Worm (Caenorhabditis elegans): ENCODE results near the gene Y43F8B.10.

Gene Y43F8B.10

DNA sequence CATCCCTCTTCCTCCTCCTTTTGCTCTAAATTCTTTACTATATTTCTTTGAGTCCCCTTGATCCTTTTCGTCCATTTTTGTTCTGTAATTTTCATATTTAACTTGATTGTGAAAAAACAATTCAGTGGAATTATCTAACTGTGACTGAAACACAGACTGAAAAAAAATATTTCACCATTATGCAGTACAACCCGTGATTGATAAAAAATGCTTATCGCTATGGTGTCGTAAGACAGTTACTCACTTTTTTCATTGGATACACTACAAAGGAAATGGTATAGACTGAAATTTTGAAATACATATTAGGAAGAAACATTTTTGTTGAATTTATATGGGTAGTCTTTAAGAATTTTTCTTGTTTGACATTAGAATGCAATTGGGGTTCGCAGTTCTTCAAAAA, 6.7 kb upstream of the Y43F8B.10 start, which contains the start of gene Y43F8B.23:
Gene Y43F8B.23 (minus strand): TSS at position 75 of the 400 bp plus-strand sequence.
- TF ChIP-seq lsy-2 (tag; optimal IDR thresholded peaks at IDR 0.05) (no peak), bed-3 (GFP tag; optimal IDR thresholded peaks at IDR 0.05) (no peak), ces-1 (GFP tag; optimal IDR thresholded peaks at IDR 0.05) (no peak), nhr-2 (tag; optimal IDR thresholded peaks at IDR 0.05) (no peak), pha-4 (tag; optimal IDR thresholded peaks at IDR 0.05) (no peak), sem-2 (GFP tag; optimal IDR thresholded peaks at IDR 0.05) (no peak), unc-62 (GFP tag; optimal IDR thresholded peaks at IDR 0.05) (no peak), nhr-237 (tag; optimal IDR thresholded peaks at IDR 0.05) (no peak), mls-2 (tag; optimal IDR thresholded peaks at IDR 0.05) (no peak), sptf-1 (tag; optimal IDR thresholded peaks at IDR 0.05) (no peak), nhr-76 (tag; optimal IDR thresholded peaks at IDR 0.05) (no peak), hlh-1 (tag; optimal IDR thresholded peaks at IDR 0.05) (no peak), ceh-83 (GFP tag; optimal IDR thresholded peaks at IDR 0.05) (no peak), zip-8 (tag; optimal IDR thresholded peaks at IDR 0.05) (no peak), elt-3 (tag; optimal IDR thresholded peaks at IDR 0.05) (no peak), snpc-4 (tag; optimal IDR thresholded peaks at IDR 0.05) (no peak)

DNA sequence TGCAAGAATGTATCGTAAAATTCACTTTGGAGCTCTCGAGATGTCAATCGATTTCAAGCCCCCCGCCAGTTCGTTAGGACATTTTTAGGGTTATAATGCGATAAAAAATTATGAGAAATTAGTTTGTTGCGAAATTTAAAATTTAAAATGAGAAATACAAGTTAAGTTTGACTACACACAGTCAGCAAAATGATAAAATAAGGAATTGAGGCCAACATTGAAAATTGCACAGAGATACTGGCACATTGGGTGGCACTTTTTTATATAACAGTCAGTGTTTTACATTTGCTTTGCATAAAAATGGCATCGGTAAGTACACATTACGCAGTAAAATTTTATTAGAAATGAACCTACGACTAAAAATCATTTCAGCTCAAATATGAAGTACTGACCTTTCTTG, 6.2 kb upstream of the Y43F8B.10 start, which contains the start of gene Y43F8B.12:
Gene Y43F8B.12 (plus strand): TSS at position 301 of the 400 bp plus-strand sequence.
- no peak for TF ChIP-seq blmp-1 (tag; optimal IDR thresholded peaks at IDR 0.05)
- no peak for TF ChIP-seq ceh-39 (tag; optimal IDR thresholded peaks at IDR 0.05)
- TF ChIP-seq hlh-1 (tag; optimal IDR thresholded peaks at IDR 0.05): no peak

DNA sequence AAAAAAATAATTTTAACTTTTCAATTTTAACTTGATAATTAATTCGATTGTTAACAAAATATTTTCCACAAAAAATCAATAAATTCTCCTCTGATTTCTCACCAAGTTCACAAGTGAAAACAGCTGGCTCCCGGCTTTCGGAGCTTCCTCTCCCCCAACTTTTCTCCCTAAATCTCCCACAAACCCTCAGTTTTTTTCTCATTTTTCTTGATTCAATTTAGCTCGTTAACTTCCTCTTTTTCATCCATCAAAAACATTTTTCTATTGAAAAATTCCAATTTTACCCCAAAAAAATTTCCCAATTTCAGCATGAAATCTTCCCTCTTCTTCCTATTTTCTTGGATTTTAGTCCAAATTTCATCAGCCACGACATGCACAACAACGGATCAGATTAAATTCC, 3.9 kb upstream of the Y43F8B.10 start, which contains the start of gene Y43F8B.11:
Gene Y43F8B.11 (plus strand): TSS at position 301 of the 400 bp plus-strand sequence.
- TF ChIP-seq ztf-11 (tag; optimal IDR thresholded peaks at IDR 0.05): no peak
- TF ChIP-seq lin-13 (tag; optimal IDR thresholded peaks at IDR 0.05): no peak
- no peak for TF ChIP-seq flh-1 (GFP tag; optimal IDR thresholded peaks at IDR 0.05)
- TF ChIP-seq unc-62 (GFP tag; optimal IDR thresholded peaks at IDR 0.05): no peak
- no peak for TF ChIP-seq mab-5 (tag; optimal IDR thresholded peaks at IDR 0.05)
- no peak for TF ChIP-seq ceh-43 (GFP tag; optimal IDR thresholded peaks at IDR 0.05)
- TF ChIP-seq ceh-83 (GFP tag; optimal IDR thresholded peaks at IDR 0.05): no peak
- TF ChIP-seq tbx-8 (GFP tag; optimal IDR thresholded peaks at IDR 0.05): no peak
- no peak for TF ChIP-seq sptf-1 (tag; optimal IDR thresholded peaks at IDR 0.05)
- no peak for TF ChIP-seq nhr-237 (tag; optimal IDR thresholded peaks at IDR 0.05)
- TF ChIP-seq ceh-39 (tag; optimal IDR thresholded peaks at IDR 0.05): no peak
- TF ChIP-seq nhr-76 (tag; optimal IDR thresholded peaks at IDR 0.05): no peak
- no peak for TF ChIP-seq elt-1 (tag; optimal IDR thresholded peaks at IDR 0.05; ENCODE audit: borderline replicate concordance, insufficient read depth)
- no peak for TF ChIP-seq zip-8 (tag; optimal IDR thresholded peaks at IDR 0.05)
- TF ChIP-seq hlh-1 (tag; optimal IDR thresholded peaks at IDR 0.05): no peak
- no peak for TF ChIP-seq nhr-2 (tag; optimal IDR thresholded peaks at IDR 0.05)
- no peak for TF ChIP-seq lin-32 (GFP tag; optimal IDR thresholded peaks at IDR 0.05)

DNA sequence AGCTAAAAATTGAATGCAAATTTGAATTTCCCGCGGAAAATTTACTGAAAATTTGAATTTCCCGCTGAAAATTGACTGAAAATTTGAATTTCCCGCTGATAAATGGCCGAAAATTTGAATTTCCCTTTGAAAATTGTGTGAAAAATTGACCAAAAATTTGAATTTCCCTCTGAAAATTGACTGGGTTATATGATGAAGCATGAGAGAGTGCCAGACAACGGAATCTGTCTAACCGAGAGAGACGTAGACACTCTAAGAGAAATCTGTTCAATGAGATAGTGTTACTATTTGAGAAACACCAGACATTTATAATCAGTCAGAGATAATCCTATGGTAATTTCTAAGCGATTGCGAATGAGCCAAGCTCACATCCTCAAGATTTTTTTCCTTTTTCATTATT, 3.0 kb downstream of the Y43F8B.10 start:
- TF ChIP-seq snpc-4 (tag; optimal IDR thresholded peaks at IDR 0.05): no peak
- no peak for TF ChIP-seq sem-2 (GFP tag; optimal IDR thresholded peaks at IDR 0.05)
- no peak for TF ChIP-seq lin-32 (GFP tag; optimal IDR thresholded peaks at IDR 0.05)
- no peak for TF ChIP-seq hlh-1 (tag; optimal IDR thresholded peaks at IDR 0.05)
- TF ChIP-seq elt-3 (tag; optimal IDR thresholded peaks at IDR 0.05): no peak
- TF ChIP-seq flh-1 (GFP tag; optimal IDR thresholded peaks at IDR 0.05): no peak
- TF ChIP-seq mab-5 (tag; optimal IDR thresholded peaks at IDR 0.05): no peak
- no peak for TF ChIP-seq ceh-43 (GFP tag; optimal IDR thresholded peaks at IDR 0.05)
- TF ChIP-seq mls-2 (tag; optimal IDR thresholded peaks at IDR 0.05): no peak
- no peak for TF ChIP-seq nhr-76 (tag; optimal IDR thresholded peaks at IDR 0.05)
- TF ChIP-seq drap-1 (GFP tag; optimal IDR thresholded peaks at IDR 0.05): no peak
- no peak for TF ChIP-seq elt-1 (tag; optimal IDR thresholded peaks at IDR 0.05; ENCODE audit: borderline replicate concordance, insufficient read depth)
- TF ChIP-seq tbx-8 (GFP tag; optimal IDR thresholded peaks at IDR 0.05): no peak
- TF ChIP-seq nhr-2 (tag; optimal IDR thresholded peaks at IDR 0.05): no peak
- no peak for TF ChIP-seq nhr-237 (tag; optimal IDR thresholded peaks at IDR 0.05)
- no peak for TF ChIP-seq ztf-11 (tag; optimal IDR thresholded peaks at IDR 0.05)

DNA sequence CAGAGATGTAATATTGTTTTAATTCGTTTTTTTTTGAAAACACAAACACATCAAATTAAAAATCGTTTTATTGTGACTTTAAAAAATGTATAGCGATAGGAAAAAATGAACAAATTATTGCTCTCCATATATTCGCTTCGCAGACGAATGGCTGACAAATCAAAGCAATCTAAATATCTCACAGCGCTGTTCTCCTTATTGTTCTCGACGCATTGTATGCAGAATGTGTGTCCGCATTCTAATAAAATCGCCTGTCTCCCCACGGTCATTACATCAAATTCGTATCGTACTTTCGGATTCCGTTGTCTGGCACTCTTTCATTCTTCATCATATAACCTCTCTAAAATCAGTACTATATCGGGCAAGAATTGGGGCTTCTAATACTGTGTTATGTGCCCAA, 3.6 kb downstream of the Y43F8B.10 start, which contains the start of gene Y43F8B.9:
Gene Y43F8B.9 (plus strand): TSS at position 301 of the 400 bp plus-strand sequence.
- no peak for TF ChIP-seq blmp-1 (tag; optimal IDR thresholded peaks at IDR 0.05)
- no peak for TF ChIP-seq elt-1 (tag; optimal IDR thresholded peaks at IDR 0.05; ENCODE audit: borderline replicate concordance, insufficient read depth)
- no peak for TF ChIP-seq pha-4 (tag; optimal IDR thresholded peaks at IDR 0.05)
- no peak for TF ChIP-seq mep-1 (tag; optimal IDR thresholded peaks at IDR 0.05)
- TF ChIP-seq mab-5 (tag; optimal IDR thresholded peaks at IDR 0.05): no peak
- no peak for TF ChIP-seq nhr-12 (tag; optimal IDR thresholded peaks at IDR 0.05)
- no peak for TF ChIP-seq mls-2 (tag; optimal IDR thresholded peaks at IDR 0.05)
- TF ChIP-seq ceh-43 (GFP tag; optimal IDR thresholded peaks at IDR 0.05): no peak

Measured in whole organism, mixed stage, embryonic.